Worm (Caenorhabditis elegans) whole organism, L1 larva: ENCODE results near the gene srz-79.

Experiments
- C04F5.9 ChIP-seq: sonication (generic microtip); optimal IDR thresholded peaks from 2 replicates; lab custom pipeline; 2016; ENCODE audit warnings: missing genetic modification characterization, missing compliant biosample characterization
- ama-1 ChIP-seq: fragments of 150-350 bp; optimal IDR thresholded peaks from 2 replicates; lab custom pipeline; 2014
- ceh-88 ChIP-seq: fragments of 200-800 bp; sonication (Bioruptor generic); IDR thresholded peaks from 2 replicates; pipeline ENCODE4 v1.3.6; 2022; ENCODE audit warnings: missing genetic modification characterization, missing compliant biosample characterization
- elt-3 ChIP-seq, 6 experiments: fragments of 150-350 bp in 1 of 6; sonication (generic microtip); optimal IDR thresholded peaks; 2 replicates each; lab custom pipeline; 2017 to 2018; ENCODE audit warnings: missing biosample characterization in 6 of 6, missing genetic modification characterization in 6 of 6, inconsistent platforms in 1 of 6
- mep-1 ChIP-seq: fragments of 150-350 bp; optimal IDR thresholded peaks from 2 replicates; lab custom pipeline; 2014; ENCODE audit warnings: missing biosample characterization, missing genetic modification characterization
- pax-3 ChIP-seq: fragments of 200-800 bp; sonication (Bioruptor generic); optimal IDR thresholded peaks from 2 replicates; lab custom pipeline; 2018; ENCODE audit warnings: mild to moderate bottlenecking, missing genetic modification characterization, moderate library complexity, missing compliant biosample characterization
- tbx-2 ChIP-seq: sonication (generic microtip); optimal IDR thresholded peaks from 2 replicates; lab custom pipeline; 2016; ENCODE audit warnings: missing genetic modification characterization, missing compliant biosample characterization
- vab-15 ChIP-seq: sonication (generic microtip); optimal IDR thresholded peaks from 2 replicates; lab custom pipeline; 2017; ENCODE audit warnings: missing genotype, mild to moderate bottlenecking, missing genetic modification characterization, missing compliant biosample characterization
- ztf-11 ChIP-seq, 2 experiments: sonication (generic microtip); optimal IDR thresholded peaks; 2 replicates each; lab custom pipeline; 2016 to 2017; ENCODE audit warnings: missing genetic modification characterization in 2 of 2, missing biosample characterization in 1 of 2, missing compliant biosample characterization in 1 of 2

DNA sequence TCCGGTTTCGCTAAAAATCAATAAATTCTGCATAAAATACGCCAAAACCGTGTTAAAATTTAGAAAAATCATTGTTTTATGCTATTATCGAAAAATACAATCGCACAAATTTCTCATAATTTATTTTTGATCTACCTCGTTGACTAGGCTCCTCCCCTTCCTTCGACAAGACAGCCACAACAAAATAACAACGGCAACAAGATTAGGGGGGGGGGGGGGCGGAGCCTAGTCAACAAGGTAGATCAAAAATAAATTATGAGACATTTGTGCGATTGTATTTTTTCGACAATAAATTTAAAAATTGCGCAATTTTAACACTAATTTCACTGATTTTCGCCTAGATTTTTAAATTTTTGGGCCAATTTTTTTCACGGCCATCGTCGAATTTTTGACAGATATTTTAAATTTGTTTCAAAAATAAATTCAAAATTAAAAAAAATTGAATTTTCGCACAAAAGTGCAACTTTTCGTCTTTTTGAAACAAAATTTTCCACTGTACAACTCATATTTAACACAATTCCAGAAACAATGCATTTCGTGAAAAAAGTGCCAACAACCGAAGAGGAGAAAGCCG lies 33.5 kb downstream of the srz-79 start, which contains the start of gene M57.2:
- TF ChIP-seq vab-15 (tag; lab: Kevin White, UChicago) (no peak), ceh-88 (GFP tag; lab: Robert Waterston, UW) (no peak), mep-1 (tag; lab: Kevin White, UChicago) (no peak), ama-1 (lab: Kevin White, UChicago) (no peak), ztf-11 (tag; optimal IDR thresholded peaks at IDR 0.05; lab: Kevin White, UChicago) (no peak), pax-3 (tag; lab: Kevin White, UChicago) (no peak), elt-3 (tag; optimal IDR thresholded peaks at IDR 0.05; lab: Kevin White, UChicago) (no peak), C04F5.9 (tag; lab: Kevin White, UChicago) (no peak), tbx-2 (no peak)
